Worm (Caenorhabditis elegans) whole organism, young adult: Measurements from ENCODE around the gene mct-5.

ENCODE experiments used
- B0019.2 ChIP-seq: fragments of 200-800 bp; sonication (Bioruptor generic); conservative IDR thresholded peaks from 2 replicates; pipeline ENCODE4 v1.3.6; 2022; ENCODE audit warnings: missing genetic modification reagents, missing genetic modification characterization, missing compliant biosample characterization
- B0336.3 ChIP-seq: fragments of 200-800 bp; sonication (Bioruptor generic); IDR thresholded peaks from 2 replicates; pipeline ENCODE4 v1.3.6; 2022; ENCODE audit warnings: missing genetic modification characterization, missing compliant biosample characterization
- D2030.7 ChIP-seq: fragments of 200-800 bp; sonication (Bioruptor generic); IDR thresholded peaks from 2 replicates; pipeline ENCODE4 v1.3.6; 2022; ENCODE audit warnings: missing genetic modification reagents, missing genetic modification characterization, missing compliant biosample characterization
- F10E7.11 ChIP-seq: sonication (generic microtip); optimal IDR thresholded peaks from 2 replicates; lab custom pipeline; 2017; ENCODE audit warnings: mild to moderate bottlenecking, missing genetic modification characterization, moderate library complexity, missing compliant biosample characterization
- F23B12.7 ChIP-seq: sonication (generic microtip); optimal IDR thresholded peaks from 2 replicates; lab custom pipeline; 2017; ENCODE audit warnings: missing genetic modification characterization, mild to moderate bottlenecking, missing compliant biosample characterization, antibody characterized with exemption, moderate library complexity; ENCODE audit not compliant: insufficient read depth
- K12H6.12 ChIP-seq: fragments of 200-800 bp; sonication (Bioruptor generic); optimal IDR thresholded peaks from 2 replicates; lab custom pipeline; 2018; ENCODE audit warnings: mild to moderate bottlenecking, missing genetic modification characterization, missing compliant biosample characterization
- Y53G8AR.9 ChIP-seq: fragments of 200-800 bp; sonication (Bioruptor generic); conservative IDR thresholded peaks from 2 replicates; pipeline ENCODE4 v1.3.6; 2022; ENCODE audit warnings: missing genetic modification reagents, missing genetic modification characterization, missing compliant biosample characterization
- Y56A3A.18 ChIP-seq: fragments of 200-800 bp; sonication (Bioruptor generic); IDR thresholded peaks from 2 replicates; pipeline ENCODE4 v1.3.6; 2022; ENCODE audit warnings: missing genetic modification reagents, missing genetic modification characterization, missing compliant biosample characterization
- Y79H2A.3 ChIP-seq: fragments of 200-800 bp; sonication (Bioruptor generic); conservative IDR thresholded peaks from 2 replicates; pipeline ENCODE4 v1.3.6; 2022; ENCODE audit warnings: missing genetic modification reagents, missing genetic modification characterization, missing compliant biosample characterization
- aptf-2 ChIP-seq: fragments of 200-800 bp; sonication (Bioruptor generic); conservative IDR thresholded peaks from 2 replicates; pipeline ENCODE4 v1.3.6; 2022; ENCODE audit warnings: missing genetic modification reagents, missing genetic modification characterization, missing compliant biosample characterization
- aptf-3 ChIP-seq: fragments of 200-800 bp; sonication (Bioruptor generic); IDR thresholded peaks from 2 replicates; pipeline ENCODE4 v1.3.6; 2022; ENCODE audit warnings: missing genetic modification characterization, missing compliant biosample characterization
- attf-3 ChIP-seq: fragments of 200-800 bp; sonication (Bioruptor generic); conservative IDR thresholded peaks from 2 replicates; pipeline ENCODE4 v1.3.6; 2022; ENCODE audit warnings: missing genetic modification reagents, missing genetic modification characterization, missing compliant biosample characterization
- attf-5 ChIP-seq: fragments of 200-800 bp; sonication (Bioruptor generic); optimal IDR thresholded peaks from 2 replicates; lab custom pipeline; 2018; ENCODE audit warnings: mild to moderate bottlenecking, missing genetic modification characterization, missing compliant biosample characterization
- ceh-27 ChIP-seq: fragments of 200-800 bp; sonication (Bioruptor generic); optimal IDR thresholded peaks from 2 replicates; lab custom pipeline; 2018; ENCODE audit warnings: mild to moderate bottlenecking, missing genetic modification characterization, moderate library complexity, missing compliant biosample characterization
- egrh-3 ChIP-seq: fragments of 200-800 bp; sonication (Bioruptor generic); IDR thresholded peaks from 2 replicates; pipeline ENCODE4 v1.3.6; 2022; ENCODE audit warnings: missing genetic modification reagents, missing genetic modification characterization, missing compliant biosample characterization
- ets-4 ChIP-seq: fragments of 200-800 bp; sonication (Bioruptor generic); optimal IDR thresholded peaks from 2 replicates; lab custom pipeline; 2018; ENCODE audit warnings: mild to moderate bottlenecking, missing genetic modification characterization, missing compliant biosample characterization
- him-1 ChIP-seq: sonication (generic microtip); optimal IDR thresholded peaks from 2 replicates; lab custom pipeline; 2016; ENCODE audit warnings: missing genotype, missing genetic modification reagents, missing genetic modification characterization, missing compliant biosample characterization
- lag-1 ChIP-seq: fragments of 200-800 bp; sonication (Bioruptor generic); IDR thresholded peaks from 2 replicates; pipeline ENCODE4 v1.3.6; 2022; ENCODE audit warnings: missing genetic modification reagents, missing genetic modification characterization, missing compliant biosample characterization
- let-526 ChIP-seq: fragments of 200-800 bp; sonication (Bioruptor generic); IDR thresholded peaks from 2 replicates; pipeline ENCODE4 v1.3.6; 2022; ENCODE audit warnings: missing genetic modification reagents, missing genetic modification characterization, missing compliant biosample characterization
- let-607 ChIP-seq, 2 experiments: fragments of 200-800 bp in 1 of 2; sonication (Bioruptor generic) in 1 of 2; sonication (generic microtip) in 1 of 2; optimal IDR thresholded peaks; 2 replicates each; lab custom pipeline; 2016 to 2018; ENCODE audit warnings: mild to moderate bottlenecking in 2 of 2, missing compliant biosample characterization in 2 of 2, missing genetic modification characterization in 2 of 2, moderate library complexity in 2 of 2, missing genotype in 1 of 2
- lin-35 ChIP-seq, 3 experiments: fragments of 150-350 bp in 2 of 3; sonication (generic microtip) in 1 of 3; optimal IDR thresholded peaks; 2 replicates each; lab custom pipeline; 2014 to 2018; ENCODE audit warnings: missing biosample characterization in 3 of 3, missing genetic modification characterization in 3 of 3, missing genetic modification reagents in 3 of 3
- lin-40 ChIP-seq: sonication (generic microtip); optimal IDR thresholded peaks from 2 replicates; lab custom pipeline; 2016; ENCODE audit warnings: missing genetic modification characterization, mild to moderate bottlenecking, missing compliant biosample characterization, missing genotype, missing genetic modification reagents
- lsl-1 ChIP-seq: fragments of 200-800 bp; sonication (Bioruptor generic); optimal IDR thresholded peaks from 2 replicates; lab custom pipeline; 2018; ENCODE audit warnings: mild to moderate bottlenecking, missing genetic modification characterization, moderate library complexity, missing compliant biosample characterization
- madf-3 ChIP-seq: fragments of 200-800 bp; sonication (Bioruptor generic); IDR thresholded peaks from 2 replicates; pipeline ENCODE4 v1.3.6; 2022; ENCODE audit warnings: missing genetic modification reagents, missing genetic modification characterization, missing compliant biosample characterization
- mel-28 ChIP-seq: sonication (generic microtip); optimal IDR thresholded peaks from 2 replicates; lab custom pipeline; 2016; ENCODE audit warnings: borderline replicate concordance, mild to moderate bottlenecking, missing genetic modification characterization, missing compliant biosample characterization
- mes-4 ChIP-seq: sonication (generic microtip); optimal IDR thresholded peaks from 2 replicates; lab custom pipeline; 2016; ENCODE audit warnings: missing genotype, missing genetic modification characterization, missing compliant biosample characterization
- nfyb-1 ChIP-seq: fragments of 200-800 bp; sonication (Bioruptor generic); IDR thresholded peaks from 2 replicates; pipeline ENCODE4 v1.3.6; 2022; ENCODE audit warnings: missing genetic modification reagents, missing genetic modification characterization, missing compliant biosample characterization
- nhr-27 ChIP-seq: fragments of 200-800 bp; sonication (Bioruptor generic); optimal IDR thresholded peaks from 2 replicates; lab custom pipeline; 2018; ENCODE audit warnings: mild to moderate bottlenecking, missing genetic modification characterization, moderate library complexity, missing compliant biosample characterization
- nhr-80 ChIP-seq: sonication (generic microtip); optimal IDR thresholded peaks from 2 replicates; lab custom pipeline; 2016; ENCODE audit warnings: missing genetic modification characterization, missing compliant biosample characterization
- snpc-1.1 ChIP-seq: sonication (generic microtip); optimal IDR thresholded peaks from 2 replicates; lab custom pipeline; 2017; ENCODE audit warnings: missing genetic modification characterization, mild to moderate bottlenecking, missing compliant biosample characterization, antibody characterized with exemption, moderate library complexity, missing genotype, missing genetic modification reagents; ENCODE audit not compliant: insufficient read depth
- snpc-3.4 ChIP-seq: sonication (generic microtip); optimal IDR thresholded peaks from 2 replicates; lab custom pipeline; 2017; ENCODE audit warnings: missing genetic modification characterization, mild to moderate bottlenecking, missing compliant biosample characterization, antibody characterized with exemption, moderate library complexity, missing genotype, missing genetic modification reagents
- ztf-18 ChIP-seq: sonication (generic microtip); optimal IDR thresholded peaks from 2 replicates; lab custom pipeline; 2016; ENCODE audit warnings: missing genotype, mild to moderate bottlenecking, missing genetic modification characterization, missing compliant biosample characterization
- ztf-3 ChIP-seq: fragments of 200-800 bp; sonication (Bioruptor generic); optimal IDR thresholded peaks from 2 replicates; lab custom pipeline; 2018; ENCODE audit warnings: mild to moderate bottlenecking, missing genetic modification characterization, missing compliant biosample characterization
- ztf-6 ChIP-seq: fragments of 200-800 bp; sonication (Bioruptor generic); IDR thresholded peaks from 2 replicates; pipeline ENCODE4 v1.3.6; 2022; ENCODE audit warnings: missing genetic modification reagents, missing genetic modification characterization, missing compliant biosample characterization

mct-5 gene

ce11 chrII:7112780-7113179 lies 14.4 kb upstream of the mct-5 start, which contains the start of gene F10E7.6:
Gene F10E7.6, plus strand, starts transcription at chrII:7113080.
- TF ChIP-seq egrh-3 (GFP tag; lab: Robert Waterston, UW) (no peak), madf-3 (GFP tag; lab: Robert Waterston, UW) (no peak), nfyb-1 (GFP tag; lab: Robert Waterston, UW) (no peak), ztf-18 (tag; lab: Kevin White, UChicago) (no peak), attf-5 (GFP tag; lab: Kevin White, UChicago) (no peak), snpc-3.4 (tag; lab: Kevin White, UChicago) (no peak)

ce11 chrII:7111657-7112049 lies 13.3 kb upstream of the mct-5 start, which contains the start of gene F10E7.5:
Gene F10E7.5, plus strand, starts transcription at chrII:7111978.
- TF ChIP-seq egrh-3 (GFP tag; lab: Robert Waterston, UW), result no peak
- no peak for TF ChIP-seq let-526 (GFP tag; lab: Robert Waterston, UW)
- no peak for TF ChIP-seq Y53G8AR.9 (GFP tag; lab: Robert Waterston, UW)
- no peak for TF ChIP-seq Y56A3A.18
- TF ChIP-seq K12H6.12 (tag; lab: Kevin White, UChicago), result no peak
- no peak for TF ChIP-seq aptf-3 (GFP tag; lab: Robert Waterston, UW)
- no peak for TF ChIP-seq nhr-27 (tag; lab: Kevin White, UChicago)
- TF ChIP-seq let-607 (tag; optimal IDR thresholded peaks at IDR 0.05; lab: Kevin White, UChicago), result no peak
- TF ChIP-seq lin-40 (tag; lab: Kevin White, UChicago), result no peak
- TF ChIP-seq F23B12.7 (tag; lab: Kevin White, UChicago), result peak; percentile 23
- no peak for TF ChIP-seq nhr-80
- TF ChIP-seq lag-1, result no peak
- peak; percentile 23 for TF ChIP-seq him-1
- no peak for TF ChIP-seq mes-4 (tag; lab: Kevin White, UChicago)
- TF ChIP-seq B0019.2 (GFP tag; lab: Robert Waterston, UW), result no peak
- TF ChIP-seq aptf-2 (GFP tag; lab: Robert Waterston, UW), result no peak
- peak in 1 of 3 experiments; percentile 50 for TF ChIP-seq lin-35 (GFP tag; optimal IDR thresholded peaks at IDR 0.05; lab: Kevin White, UChicago)
- peak; percentile 65 for TF ChIP-seq attf-3
- no peak for TF ChIP-seq D2030.7
- TF ChIP-seq mel-28, result no peak
- peak; percentile 74 for TF ChIP-seq lsl-1 (GFP tag; lab: Kevin White, UChicago)
- TF ChIP-seq B0336.3 (GFP tag; lab: Robert Waterston, UW), result no peak
- TF ChIP-seq ztf-6 (GFP tag; lab: Robert Waterston, UW), result no peak

- TF ChIP-seq Y79H2A.3, result no peak
- no peak for TF ChIP-seq ets-4 (GFP tag; lab: Kevin White, UChicago)
- TF ChIP-seq F10E7.11 (tag; lab: Kevin White, UChicago), result peak; percentile 21
- no peak for TF ChIP-seq snpc-1.1 (tag; lab: Kevin White, UChicago)
- no peak for TF ChIP-seq ztf-3
- TF ChIP-seq ceh-27 (GFP tag; lab: Kevin White, UChicago), result no peak
- no peak for TF ChIP-seq B0019.2 (GFP tag; lab: Robert Waterston, UW)
Observed at ce11 chrII:7111012-7111656, 12.7 kb upstream of the mct-5 start.
